Fruit fly (Drosophila melanogaster) whole organism, embryonic: ENCODE data around the gene CG13064.

Experiments used
- Adf1 ChIP-seq: fragments of 200-800 bp; sonication (Bioruptor generic); IDR thresholded peaks from 2 replicates; pipeline ENCODE4 v1.3.6; 2022; ENCODE audit warnings: missing biosample characterization, missing genetic modification characterization
- Blimp-1 ChIP-seq: fragments of 200-800 bp; sonication (Bioruptor generic); optimal IDR thresholded peaks from 3 replicates; lab custom pipeline; 2018; ENCODE audit warnings: missing biosample characterization, missing genetic modification characterization, mild to moderate bottlenecking, moderate library complexity, missing genetic modification reagents
- CG11504 ChIP-seq: fragments of 200-800 bp; sonication (Bioruptor generic); optimal IDR thresholded peaks from 3 replicates; lab custom pipeline; 2019; ENCODE audit warnings: missing biosample characterization, mild to moderate bottlenecking, missing genetic modification characterization, moderate library complexity
- CG11560 ChIP-seq: fragments of 200-800 bp; sonication (Bioruptor generic); IDR thresholded peaks from 3 replicates; pipeline ENCODE4 v1.3.6; 2022; ENCODE audit warnings: missing biosample characterization, missing genetic modification characterization
- CG13424 ChIP-seq: fragments of 200-800 bp; sonication (Bioruptor generic); optimal IDR thresholded peaks from 2 replicates; lab custom pipeline; 2019; ENCODE audit warnings: missing biosample characterization, mild to moderate bottlenecking, missing genetic modification characterization, moderate library complexity
- CG15011 ChIP-seq: fragments of 200-800 bp; sonication (Bioruptor generic); optimal IDR thresholded peaks from 3 replicates; lab custom pipeline; 2018; ENCODE audit warnings: missing biosample characterization, mild to moderate bottlenecking, missing genetic modification characterization
- CG15269 ChIP-seq: fragments of 200-800 bp; sonication (Bioruptor generic); optimal IDR thresholded peaks from 2 replicates; lab custom pipeline; 2018; ENCODE audit warnings: missing biosample characterization, mild to moderate bottlenecking, missing genetic modification characterization, moderate library complexity
- CG1529 ChIP-seq: fragments of 200-800 bp; sonication (Bioruptor generic); optimal IDR thresholded peaks from 3 replicates; lab custom pipeline; 2018; ENCODE audit warnings: missing biosample characterization, missing genetic modification characterization
- CG17359 ChIP-seq: fragments of 200-800 bp; sonication (Bioruptor generic); optimal IDR thresholded peaks from 3 replicates; lab custom pipeline; 2018; ENCODE audit warnings: missing biosample characterization, mild to moderate bottlenecking, missing genetic modification characterization, moderate library complexity
- CG17361 ChIP-seq: fragments of 200-800 bp; sonication (Bioruptor generic); IDR thresholded peaks from 3 replicates; pipeline ENCODE4 v1.3.6; 2022; ENCODE audit warnings: missing biosample characterization, missing genetic modification characterization
- CG17912 ChIP-seq: fragments of 200-800 bp; sonication (Bioruptor generic); optimal IDR thresholded peaks from 2 replicates; lab custom pipeline; 2018; ENCODE audit warnings: missing biosample characterization, mild to moderate bottlenecking, missing genetic modification characterization
- CG2678 ChIP-seq: fragments of 200-800 bp; sonication (Bioruptor generic); optimal IDR thresholded peaks from 3 replicates; lab custom pipeline; 2019; ENCODE audit warnings: missing biosample characterization, mild to moderate bottlenecking, missing genetic modification characterization, moderate library complexity
- CG3163 ChIP-seq: fragments of 200-800 bp; sonication (Bioruptor generic); optimal IDR thresholded peaks from 3 replicates; lab custom pipeline; 2016; ENCODE audit warnings: missing biosample characterization, missing genetic modification characterization
- CG34376 ChIP-seq: fragments of 200-800 bp; sonication (Bioruptor generic); optimal IDR thresholded peaks from 2 replicates; lab custom pipeline; 2018; ENCODE audit warnings: missing biosample characterization, mild to moderate bottlenecking, missing genetic modification characterization
- CG7839 ChIP-seq: fragments of 200-800 bp; sonication (Bioruptor generic); optimal IDR thresholded peaks from 3 replicates; lab custom pipeline; 2018; ENCODE audit warnings: missing biosample characterization, mild to moderate bottlenecking, missing genetic modification characterization, moderate library complexity
- CG7963 ChIP-seq: fragments of 200-800 bp; sonication (Bioruptor generic); IDR thresholded peaks from 3 replicates; pipeline ENCODE4 v1.3.6; 2022; ENCODE audit warnings: missing biosample characterization, missing genetic modification characterization; ENCODE audit not compliant: partially characterized antibody
- CG8478 ChIP-seq: fragments of >200 bp; optimal IDR thresholded peaks from 2 replicates; lab custom pipeline; 2018
- CkIIα-i1 ChIP-seq: fragments of 200-800 bp; sonication (Bioruptor generic); IDR thresholded peaks from 2 replicates; pipeline ENCODE4 v1.3.6; 2022; ENCODE audit warnings: missing biosample characterization, missing genetic modification characterization
- Dfd ChIP-seq, 2 experiments: fragments of >200 bp; optimal IDR thresholded peaks; 2 replicates each; lab custom pipeline; 2017; ENCODE audit warnings: missing biosample characterization in 2 of 2, missing genetic modification characterization in 2 of 2
- Dip2 ChIP-seq: fragments of 200-800 bp; sonication (Bioruptor generic); IDR thresholded peaks from 2 replicates; pipeline ENCODE4 v1.3.6; 2022; ENCODE audit warnings: missing biosample characterization, missing genetic modification characterization
- Eip74EF ChIP-seq, 2 experiments: fragments of 200-800 bp in 1 of 2; fragments of >200 bp in 1 of 2; sonication (Bioruptor generic) in 1 of 2; optimal IDR thresholded peaks; 2 replicates each; lab custom pipeline; 2017 to 2019; ENCODE audit warnings: missing biosample characterization in 2 of 2, missing genetic modification characterization in 2 of 2, mild to moderate bottlenecking in 1 of 2, moderate library complexity in 1 of 2
- MTF-1 ChIP-seq: fragments of 200-800 bp; sonication (Bioruptor generic); optimal IDR thresholded peaks from 2 replicates; lab custom pipeline; 2018; ENCODE audit warnings: missing biosample characterization, mild to moderate bottlenecking, missing genetic modification characterization, borderline replicate concordance
- Mad ChIP-seq: fragments of 200-800 bp; sonication (Bioruptor generic); optimal IDR thresholded peaks from 2 replicates; lab custom pipeline; 2016; ENCODE audit warnings: missing biosample characterization, missing genetic modification characterization
- Oli ChIP-seq: fragments of 200-800 bp; sonication (Bioruptor generic); optimal IDR thresholded peaks from 2 replicates; lab custom pipeline; 2018; ENCODE audit warnings: missing biosample characterization, mild to moderate bottlenecking, missing genetic modification characterization, moderate library complexity
- Opbp ChIP-seq: fragments of 200-800 bp; sonication (Bioruptor generic); IDR thresholded peaks from 3 replicates; pipeline ENCODE4 v1.3.6; 2022; ENCODE audit warnings: missing biosample characterization, missing genetic modification characterization; ENCODE audit not compliant: partially characterized antibody
- Ptx1 ChIP-seq: fragments of 200-800 bp; sonication (Bioruptor generic); IDR thresholded peaks from 2 replicates; pipeline ENCODE4 v1.3.6; 2022; ENCODE audit warnings: missing biosample characterization, missing genetic modification characterization
- Sox102F ChIP-seq: fragments of 200-800 bp; sonication (Bioruptor generic); optimal IDR thresholded peaks from 2 replicates; lab custom pipeline; 2018; ENCODE audit warnings: missing biosample characterization, mild to moderate bottlenecking, missing genetic modification characterization, moderate library complexity
- cas ChIP-seq: fragments of 200-800 bp; sonication (Bioruptor generic); IDR thresholded peaks from 2 replicates; pipeline ENCODE4 v1.3.6; 2022; ENCODE audit warnings: missing biosample characterization, missing genetic modification characterization
- croc ChIP-seq: fragments of 200-800 bp; sonication (Bioruptor generic); conservative IDR thresholded peaks from 3 replicates; pipeline ENCODE4 v1.3.6; 2022; ENCODE audit warnings: missing biosample characterization, missing genetic modification characterization
- dmrt11E ChIP-seq: fragments of 200-800 bp; sonication (Bioruptor generic); optimal IDR thresholded peaks from 3 replicates; lab custom pipeline; 2018; ENCODE audit warnings: missing biosample characterization, mild to moderate bottlenecking, missing genetic modification characterization, moderate library complexity
- dmrt99B ChIP-seq: fragments of 200-800 bp; sonication (Bioruptor generic); optimal IDR thresholded peaks from 2 replicates; lab custom pipeline; 2018; ENCODE audit warnings: missing biosample characterization, mild to moderate bottlenecking, missing genetic modification characterization, moderate library complexity
- exex ChIP-seq: fragments of 200-800 bp; sonication (Bioruptor generic); optimal IDR thresholded peaks from 4 replicates; lab custom pipeline; 2018; ENCODE audit warnings: missing biosample characterization, mild to moderate bottlenecking, missing genetic modification characterization, moderate library complexity
- gem ChIP-seq: fragments of 200-800 bp; sonication (Bioruptor generic); optimal IDR thresholded peaks from 2 replicates; lab custom pipeline; 2019; ENCODE audit warnings: missing biosample characterization, mild to moderate bottlenecking, missing genetic modification characterization, moderate library complexity
- gt ChIP-seq: fragments of 200-800 bp; sonication (Bioruptor generic); IDR thresholded peaks from 2 replicates; pipeline ENCODE4 v1.3.6; 2022; ENCODE audit warnings: missing biosample characterization, missing genetic modification characterization
- kay ChIP-seq: fragments of 200-800 bp; sonication (Bioruptor generic); optimal IDR thresholded peaks from 2 replicates; lab custom pipeline; 2016; ENCODE audit warnings: missing biosample characterization, missing genetic modification characterization
- otp ChIP-seq: fragments of 200-800 bp; sonication (Bioruptor generic); IDR thresholded peaks from 3 replicates; pipeline ENCODE4, ENCODE4 v1.3.6; 2022; ENCODE audit warnings: missing biosample characterization, missing genetic modification characterization
- phol ChIP-seq: fragments of 200-800 bp; sonication (Bioruptor generic); optimal IDR thresholded peaks from 3 replicates; lab custom pipeline; 2018; ENCODE audit warnings: missing biosample characterization, mild to moderate bottlenecking, missing genetic modification characterization, moderate library complexity
- prd ChIP-seq, 3 experiments: fragments of >200 bp in 2 of 3; fragments of 200-800 bp in 1 of 3; sonication (Bioruptor generic) in 1 of 3; optimal IDR thresholded peaks in 2 of 3; IDR thresholded peaks in 1 of 3; 2 replicates in 2 of 3; 3 replicates in 1 of 3; pipeline versions ENCODE4 v1.3.6 to Lab custom; 2017 to 2022; ENCODE audit warnings: missing biosample characterization in 1 of 3, missing genetic modification characterization in 1 of 3
- psq ChIP-seq: fragments of 200-800 bp; sonication (Bioruptor generic); optimal IDR thresholded peaks from 2 replicates; lab custom pipeline; 2017; ENCODE audit warnings: missing biosample characterization, missing genetic modification characterization
- sima ChIP-seq: fragments of 200-800 bp; sonication (Bioruptor generic); optimal IDR thresholded peaks from 2 replicates; lab custom pipeline; 2016; ENCODE audit warnings: missing biosample characterization, missing genetic modification characterization
- slp2 ChIP-seq: fragments of 200-800 bp; sonication (Bioruptor generic); optimal IDR thresholded peaks from 2 replicates; lab custom pipeline; 2016; ENCODE audit warnings: missing biosample characterization, missing genetic modification characterization
- tgo ChIP-seq: fragments of 200-800 bp; sonication (Bioruptor generic); IDR thresholded peaks from 3 replicates; pipeline ENCODE4 v1.3.6; 2022; ENCODE audit warnings: missing biosample characterization, missing genetic modification characterization
- tx ChIP-seq: fragments of 200-800 bp; sonication (Bioruptor generic); optimal IDR thresholded peaks from 2 replicates; lab custom pipeline; 2016; ENCODE audit warnings: missing biosample characterization, missing genetic modification characterization
- unpg ChIP-seq: fragments of 200-800 bp; sonication (Bioruptor generic); optimal IDR thresholded peaks from 3 replicates; lab custom pipeline; 2018; ENCODE audit warnings: missing biosample characterization, mild to moderate bottlenecking, missing genetic modification characterization, moderate library complexity
- vfl ChIP-seq: fragments of 200-800 bp; sonication (Bioruptor generic); optimal IDR thresholded peaks from 2 replicates; lab custom pipeline; 2016; ENCODE audit warnings: missing biosample characterization, missing genetic modification characterization

Gene CG13064

DNA sequence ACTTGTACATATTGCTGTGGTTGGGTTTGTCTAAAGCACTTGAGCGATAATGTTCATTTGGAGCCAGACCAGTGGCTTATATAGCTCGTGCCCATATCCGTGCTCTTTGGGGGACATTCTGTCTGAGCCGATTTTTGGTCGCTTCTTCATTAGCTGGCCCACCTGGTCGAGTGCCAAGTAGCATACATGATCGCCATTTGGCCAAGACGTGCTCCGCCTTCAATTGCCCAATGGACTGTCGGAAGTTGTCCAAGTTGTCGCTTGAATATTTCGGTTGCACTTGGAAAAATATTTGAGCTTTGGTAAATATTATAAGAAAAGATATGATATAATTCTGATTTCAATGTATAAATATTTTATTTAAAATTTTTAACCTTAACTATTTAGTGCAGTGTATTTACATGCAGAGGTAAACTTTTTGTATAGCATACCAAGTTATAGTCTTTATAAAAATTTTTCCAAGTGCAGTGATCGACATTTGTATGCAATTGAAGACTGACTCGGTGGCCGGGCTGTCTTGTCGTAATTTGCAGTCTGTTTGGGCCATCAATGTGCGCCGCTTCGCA, 5.2 kb downstream of the CG13064 start, which contains the start of gene CG13047 (continued):
- TF ChIP-seq exex, result no peak
- TF ChIP-seq CG17359 (tag; lab: Kevin White, UChicago), result peak; percentile 5
- no peak for TF ChIP-seq Opbp (GFP tag; lab: Robert Waterston, UW)
- peak; percentile 25 for TF ChIP-seq CG7839 (tag; lab: Kevin White, UChicago)
- TF ChIP-seq CG3163 (GFP tag; lab: Kevin White, UChicago), result no peak
- TF ChIP-seq CG2678 (tag; lab: Kevin White, UChicago), result peak; percentile 36
- no peak for TF ChIP-seq CG15011 (GFP tag; lab: Kevin White, UChicago)
- TF ChIP-seq Oli (tag; lab: Kevin White, UChicago), result peak; percentile 15
- TF ChIP-seq sima, result no peak
- no peak for TF ChIP-seq MTF-1 (GFP tag; lab: Kevin White, UChicago)
- TF ChIP-seq Eip74EF (GFP tag; optimal IDR thresholded peaks at IDR 0.05; lab: Kevin White, UChicago), result no peak
- no peak for TF ChIP-seq prd (optimal IDR thresholded peaks at IDR 0.05; lab: Kevin White, UChicago)
- no peak for TF ChIP-seq prd (GFP tag; IDR thresholded peaks at IDR 0.05; lab: Robert Waterston, UW)
- no peak for TF ChIP-seq cas
- peak; percentile 28 for TF ChIP-seq CG15269
- no peak for TF ChIP-seq CG34376 (GFP tag; lab: Kevin White, UChicago)
- TF ChIP-seq CG8478 (lab: Kevin White, UChicago), result no peak
- TF ChIP-seq phol (tag; lab: Kevin White, UChicago), result peak; percentile 22
- TF ChIP-seq Adf1 (GFP tag; lab: Robert Waterston, UW), result no peak
- no peak for TF ChIP-seq Dfd (GFP tag; optimal IDR thresholded peaks at IDR 0.05; lab: Kevin White, UChicago)
- no peak for TF ChIP-seq otp (GFP tag; lab: Robert Waterston, UW)
- TF ChIP-seq Ptx1, result no peak
- TF ChIP-seq dmrt11E (tag; lab: Kevin White, UChicago), result no peak
- no peak for TF ChIP-seq gt (GFP tag; lab: Robert Waterston, UW)
- no peak for TF ChIP-seq Mad
- TF ChIP-seq Sox102F (GFP tag; lab: Kevin White, UChicago), result peak; percentile 36
- TF ChIP-seq CG13424 (tag; lab: Kevin White, UChicago), result peak; percentile 24
- TF ChIP-seq slp2 (GFP tag; lab: Kevin White, UChicago), result no peak
- peak; percentile 44 for TF ChIP-seq dmrt99B (tag; lab: Kevin White, UChicago)
- no peak for TF ChIP-seq CG1529
- TF ChIP-seq gem (tag; lab: Kevin White, UChicago), result peak; percentile 29
- no peak for TF ChIP-seq tx (GFP tag; lab: Kevin White, UChicago)
- no peak for TF ChIP-seq vfl (GFP tag; lab: Kevin White, UChicago)
- no peak for TF ChIP-seq CG7963 (GFP tag; lab: Robert Waterston, UW)
- 0 out of 3 replicates have a peak, but pooled peaks have one; percentile 21 for TF ChIP-seq tgo (GFP tag; lab: Robert Waterston, UW)
- TF ChIP-seq CkIIα-i1 (GFP tag; lab: Robert Waterston, UW), result no peak
- no peak for TF ChIP-seq CG11560 (tag; lab: Robert Waterston, UW)
- no peak for TF ChIP-seq CG17912 (GFP tag; lab: Kevin White, UChicago)
- TF ChIP-seq CG11504, result peak; percentile 55
- TF ChIP-seq Dip2 (GFP tag; lab: Robert Waterston, UW), result no peak
- no peak for TF ChIP-seq CG17361 (GFP tag; lab: Robert Waterston, UW)
- no peak for TF ChIP-seq psq (GFP tag; lab: Kevin White, UChicago)
- no peak for TF ChIP-seq croc (GFP tag; lab: Robert Waterston, UW)
- peak; percentile 7 for TF ChIP-seq Blimp-1 (GFP tag; lab: Kevin White, UChicago)
- TF ChIP-seq unpg (GFP tag; lab: Kevin White, UChicago), result peak; percentile 2
- TF ChIP-seq kay, result no peak
